Fruit fly (Drosophila melanogaster): ENCODE measurements around the gene Ilp3.

Gene Ilp3

dm6 chr3L:9850114-9850513 is 48.2 kb upstream of the Ilp3 start:
- peak; percentile 69 for TF ChIP-seq Med (GFP tag)
- peak; percentile 49 for TF ChIP-seq ftz-f1 (GFP tag; optimal IDR thresholded peaks at IDR 0.05)
- no peak for TF ChIP-seq mirr (GFP tag; optimal IDR thresholded peaks at IDR 0.05)
- TF ChIP-seq chinmo (GFP tag; IDR thresholded peaks at IDR 0.05; ENCODE audit: partially characterized antibody): 0 out of 4 replicates have a peak, but pooled peaks have one; percentile 50
- TF ChIP-seq sr (GFP tag; IDR thresholded peaks at IDR 0.05): peak; percentile 87

DNA sequence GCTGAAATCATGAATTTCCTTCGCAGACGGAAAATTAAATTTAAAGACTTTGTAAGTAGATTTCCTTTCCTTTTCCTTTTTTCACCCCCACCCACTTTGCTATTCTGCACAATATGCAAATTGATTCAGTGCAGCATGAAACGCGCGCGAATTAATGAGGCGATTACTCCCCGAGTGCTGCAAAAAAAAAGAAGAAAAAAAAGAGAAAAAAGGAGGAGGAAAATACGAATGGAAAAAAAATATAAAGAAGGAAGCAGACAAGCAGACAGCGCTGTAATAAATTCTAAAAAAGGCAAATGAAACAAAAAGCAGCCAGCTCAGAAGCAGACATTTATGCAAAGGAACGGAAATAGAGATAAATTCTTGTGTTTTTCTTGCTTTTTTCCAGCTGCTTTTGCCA is 46.8 kb upstream of the Ilp3 start:
- TF ChIP-seq Hr39 (optimal IDR thresholded peaks at IDR 0.05): peak; percentile 65
- TF ChIP-seq tx (GFP tag; optimal IDR thresholded peaks at IDR 0.05): no peak
- TF ChIP-seq nom (GFP tag; optimal IDR thresholded peaks at IDR 0.05): peak; percentile 96
- TF ChIP-seq bsh (GFP tag; optimal IDR thresholded peaks at IDR 0.05): peak in 1 of 2 experiments; percentile 95
- no peak for TF ChIP-seq Hr51 (GFP tag; optimal IDR thresholded peaks at IDR 0.05)
- TF ChIP-seq sqz (GFP tag; optimal IDR thresholded peaks at IDR 0.05): peak; percentile 4
- TF ChIP-seq Drgx (GFP tag; IDR thresholded peaks at IDR 0.05): peak; percentile 58

dm6 chr3L:9847420-9847977 is 45.6 kb upstream of the Ilp3 start:
- TF ChIP-seq Rx (GFP tag; IDR thresholded peaks at IDR 0.05) (no peak), CG6272 (GFP tag; IDR thresholded peaks at IDR 0.05) (no peak), danr (GFP tag; IDR thresholded peaks at IDR 0.05) (no peak), HLH54F (GFP tag; optimal IDR thresholded peaks at IDR 0.05) (peak; percentile 38), zfh2 (GFP tag; optimal IDR thresholded peaks at IDR 0.05) (peak; percentile 54), Blimp-1 (GFP tag; optimal IDR thresholded peaks at IDR 0.05) (peak; percentile 34), kay (GFP tag; optimal IDR thresholded peaks at IDR 0.05) (peak; percentile 15), CG2678 (tag; optimal IDR thresholded peaks at IDR 0.05) (peak; percentile 69), fru (optimal IDR thresholded peaks at IDR 0.05) (no peak), Hsf (GFP tag; optimal IDR thresholded peaks at IDR 0.05) (peak; percentile 29), CG12299 (tag; optimal IDR thresholded peaks at IDR 0.05) (no peak), bowl (GFP tag; IDR thresholded peaks at IDR 0.05) (no peak), prd (optimal IDR thresholded peaks at IDR 0.05) (no peak), prd (GFP tag; IDR thresholded peaks at IDR 0.05) (peak; percentile 52; the same call in 1 of the 3 replicates), CG18476 (GFP tag; optimal IDR thresholded peaks at IDR 0.05) (no peak), row (GFP tag; IDR thresholded peaks at IDR 0.05) (peak; percentile 79), dimm (GFP tag; IDR thresholded peaks at IDR 0.05) (no peak), H15 (GFP tag; IDR thresholded peaks at IDR 0.05) (peak; percentile 37; the same call in 1 of the 3 replicates), CG33557 (GFP tag; optimal IDR thresholded peaks at IDR 0.05) (no peak), rib (GFP tag; IDR thresholded peaks at IDR 0.05) (peak; percentile 81), CG30020 (tag; optimal IDR thresholded peaks at IDR 0.05) (no peak), dm (GFP tag; optimal IDR thresholded peaks at IDR 0.05) (no peak), CG11093 (GFP tag; IDR thresholded peaks at IDR 0.05) (0 out of 3 replicates have a peak, but pooled peaks have one; percentile 7), Adf1 (GFP tag; IDR thresholded peaks at IDR 0.05) (no peak), gro (GFP tag; optimal IDR thresholded peaks at IDR 0.05) (peak; percentile 85), wek (GFP tag; optimal IDR thresholded peaks at IDR 0.05) (no peak), CG14014 (GFP tag; IDR thresholded peaks at IDR 0.05) (peak; percentile 77), Hey (tag; optimal IDR thresholded peaks at IDR 0.05) (no peak), Camta (GFP tag; optimal IDR thresholded peaks at IDR 0.05) (no peak), CG7786 (GFP tag; optimal IDR thresholded peaks at IDR 0.05) (peak; percentile 18), CG4707 (GFP tag; optimal IDR thresholded peaks at IDR 0.05) (no peak), B-H2 (GFP tag; optimal IDR thresholded peaks at IDR 0.05) (peak; percentile 21), Xbp1 (GFP tag; optimal IDR thresholded peaks at IDR 0.05) (peak; percentile 47), dysf (GFP tag; IDR thresholded peaks at IDR 0.05) (peak; percentile 57; the same call in 2 of the 3 replicates), inv (GFP tag; IDR thresholded peaks at IDR 0.05; ENCODE audit: partially characterized antibody) (no peak), CG13296 (GFP tag; optimal IDR thresholded peaks at IDR 0.05) (peak; percentile 51), shn (GFP tag; optimal IDR thresholded peaks at IDR 0.05) (peak; percentile 23)
